Fruit fly (Drosophila melanogaster): ENCODE measurements around the gene Ulp1.

- no peak for TF ChIP-seq Ets65A (GFP tag)
- TF ChIP-seq CG3838 (GFP tag; optimal IDR thresholded peaks at IDR 0.05) = no peak
- 0 out of 2 replicates have a peak, but pooled peaks have one; percentile 13 for TF ChIP-seq Drgx (GFP tag; IDR thresholded peaks at IDR 0.05)
- TF ChIP-seq gcm (GFP tag; optimal IDR thresholded peaks at IDR 0.05) = no peak
- no peak for TF ChIP-seq psq (GFP tag; optimal IDR thresholded peaks at IDR 0.05)
- TF ChIP-seq Sox100B (GFP tag; optimal IDR thresholded peaks at IDR 0.05) = no peak
- 0 out of 3 replicates have a peak, but pooled peaks have one; percentile 12 for TF ChIP-seq Optix (GFP tag; IDR thresholded peaks at IDR 0.05)
- no peak for TF ChIP-seq schlank (tag; optimal IDR thresholded peaks at IDR 0.05)
- no peak for TF ChIP-seq CG8478 (optimal IDR thresholded peaks at IDR 0.05)
Measured at dm6 chrX:19220415-19220814, 12.4 kb upstream of the Ulp1 start, which contains the start of gene CG7884.

All from whole organism, embryonic.